Fruit fly (Drosophila melanogaster) whole organism, embryonic: ENCODE data around the gene CG15362.

Experiments used
- Blimp-1 ChIP-seq: fragments of 200-800 bp; sonication (Bioruptor generic); optimal IDR thresholded peaks from 3 replicates; lab custom pipeline; 2018; ENCODE audit warnings: missing biosample characterization, missing genetic modification characterization, mild to moderate bottlenecking, moderate library complexity, missing genetic modification reagents
- CG11398 ChIP-seq: fragments of 200-800 bp; sonication (Bioruptor generic); optimal IDR thresholded peaks from 2 replicates; lab custom pipeline; 2016; ENCODE audit warnings: missing biosample characterization, missing genetic modification characterization
- CG12299 ChIP-seq: fragments of 200-800 bp; sonication (Bioruptor generic); optimal IDR thresholded peaks from 2 replicates; lab custom pipeline; 2018; ENCODE audit warnings: missing biosample characterization, mild to moderate bottlenecking, missing genetic modification characterization
- CG14014 ChIP-seq: fragments of 200-800 bp; sonication (Bioruptor generic); IDR thresholded peaks from 2 replicates; pipeline ENCODE4 v1.3.6; 2022; ENCODE audit warnings: missing biosample characterization, missing genetic modification characterization
- CG17385 ChIP-seq: fragments of 200-800 bp; sonication (Bioruptor generic); optimal IDR thresholded peaks from 3 replicates; lab custom pipeline; 2018; ENCODE audit warnings: missing biosample characterization, mild to moderate bottlenecking, missing genetic modification characterization
- CG17802 ChIP-seq: fragments of 200-800 bp; sonication (Bioruptor generic); optimal IDR thresholded peaks from 2 replicates; lab custom pipeline; 2018; ENCODE audit warnings: missing biosample characterization, mild to moderate bottlenecking, missing genetic modification characterization, moderate library complexity
- CG17829 ChIP-seq: fragments of 200-800 bp; optimal IDR thresholded peaks from 2 replicates; lab custom pipeline; 2019; ENCODE audit warnings: missing biosample characterization, mild to moderate bottlenecking, missing genetic modification characterization, moderate library complexity
- CG1792 ChIP-seq: fragments of 200-800 bp; sonication (Bioruptor generic); optimal IDR thresholded peaks from 2 replicates; lab custom pipeline; 2016; ENCODE audit warnings: missing biosample characterization, missing genetic modification characterization
- CG18619 ChIP-seq: fragments of 200-800 bp; sonication (Bioruptor generic); optimal IDR thresholded peaks from 3 replicates; lab custom pipeline; 2017; ENCODE audit warnings: missing biosample characterization, mild to moderate bottlenecking, missing genetic modification characterization
- CG2199 ChIP-seq: fragments of 200-800 bp; sonication (Bioruptor generic); IDR thresholded peaks from 3 replicates; pipeline ENCODE4 v1.3.6; 2022; ENCODE audit warnings: missing biosample characterization, missing genetic modification characterization
- CG2712 ChIP-seq: fragments of 200-800 bp; optimal IDR thresholded peaks from 3 replicates; lab custom pipeline; 2019; ENCODE audit warnings: missing biosample characterization, mild to moderate bottlenecking, missing genetic modification characterization, moderate library complexity
- CG2875 ChIP-seq: fragments of 200-800 bp; sonication (Bioruptor generic); optimal IDR thresholded peaks from 2 replicates; lab custom pipeline; 2017; ENCODE audit warnings: missing biosample characterization, mild to moderate bottlenecking, missing genetic modification characterization, missing genetic modification reagents
- CG2889 ChIP-seq: fragments of 200-800 bp; sonication (Bioruptor generic); IDR thresholded peaks from 3 replicates; pipeline ENCODE4 v1.3.6; 2022; ENCODE audit warnings: missing biosample characterization, missing genetic modification characterization
- CG31388 ChIP-seq: fragments of 200-800 bp; sonication (Bioruptor generic); optimal IDR thresholded peaks from 2 replicates; lab custom pipeline; 2016; ENCODE audit warnings: missing biosample characterization, missing genetic modification characterization
- CG34224 ChIP-seq: fragments of 200-800 bp; sonication (Bioruptor generic); IDR thresholded peaks from 3 replicates; pipeline ENCODE4 v1.3.6; 2022; ENCODE audit warnings: missing biosample characterization, missing genetic modification characterization; ENCODE audit not compliant: partially characterized antibody
- CG34422 ChIP-seq: fragments of 200-800 bp; sonication (Bioruptor generic); IDR thresholded peaks from 3 replicates; pipeline ENCODE4 v1.3.6; 2022; ENCODE audit warnings: missing biosample characterization, missing genetic modification characterization
- CG4707 ChIP-seq: fragments of 200-800 bp; sonication (Bioruptor generic); optimal IDR thresholded peaks from 2 replicates; lab custom pipeline; 2018; ENCODE audit warnings: missing biosample characterization, mild to moderate bottlenecking, missing genetic modification characterization, moderate library complexity
- CG4730 ChIP-seq: fragments of 200-800 bp; sonication (Bioruptor generic); IDR thresholded peaks from 2 replicates; pipeline ENCODE4 v1.3.6; 2022; ENCODE audit warnings: missing biosample characterization, missing genetic modification characterization
- CG5245 ChIP-seq: fragments of 200-800 bp; sonication (Bioruptor generic); optimal IDR thresholded peaks from 3 replicates; lab custom pipeline; 2016; ENCODE audit warnings: missing biosample characterization, missing genetic modification characterization
- CG7556 ChIP-seq: fragments of 200-800 bp; sonication (Bioruptor generic); optimal IDR thresholded peaks from 2 replicates; lab custom pipeline; 2017; ENCODE audit warnings: missing biosample characterization, mild to moderate bottlenecking, missing genetic modification characterization
- CG7987 ChIP-seq: fragments of 200-800 bp; sonication (Bioruptor generic); optimal IDR thresholded peaks from 2 replicates; lab custom pipeline; 2018; ENCODE audit warnings: missing biosample characterization, mild to moderate bottlenecking, missing genetic modification characterization, moderate library complexity
- CG8765 ChIP-seq: fragments of 200-800 bp; sonication (Bioruptor generic); IDR thresholded peaks from 2 replicates; pipeline ENCODE4 v1.3.6; 2022; ENCODE audit warnings: missing biosample characterization, missing genetic modification characterization
- CG9876 ChIP-seq: fragments of 200-800 bp; sonication (Bioruptor generic); optimal IDR thresholded peaks from 2 replicates; lab custom pipeline; 2016; ENCODE audit warnings: missing biosample characterization, missing genetic modification characterization
- Dip2 ChIP-seq: fragments of 200-800 bp; sonication (Bioruptor generic); IDR thresholded peaks from 2 replicates; pipeline ENCODE4 v1.3.6; 2022; ENCODE audit warnings: missing biosample characterization, missing genetic modification characterization
- Doc2 ChIP-seq: fragments of 200-800 bp; sonication (Bioruptor generic); IDR thresholded peaks from 2 replicates; pipeline ENCODE4 v1.3.6; 2022; ENCODE audit warnings: missing biosample characterization, missing genetic modification characterization
- Dp ChIP-seq: fragments of 200-800 bp; sonication (Bioruptor generic); optimal IDR thresholded peaks from 2 replicates; lab custom pipeline; 2018; ENCODE audit warnings: missing biosample characterization, mild to moderate bottlenecking, missing genetic modification characterization, moderate library complexity
- Elba2 ChIP-seq: fragments of 200-800 bp; sonication (Bioruptor generic); optimal IDR thresholded peaks from 3 replicates; lab custom pipeline; 2016; ENCODE audit warnings: missing biosample characterization, missing genetic modification characterization
- Gug ChIP-seq: fragments of 200-800 bp; sonication (Bioruptor generic); IDR thresholded peaks from 4 replicates; pipeline ENCODE4 v1.3.6; 2022; ENCODE audit warnings: missing biosample characterization, missing genetic modification characterization
- Max ChIP-seq: fragments of 200-800 bp; sonication (Bioruptor generic); optimal IDR thresholded peaks from 2 replicates; lab custom pipeline; 2016; ENCODE audit warnings: missing biosample characterization, mild to moderate bottlenecking, missing genetic modification characterization
- Neu2 ChIP-seq: fragments of 200-800 bp; sonication (Bioruptor generic); optimal IDR thresholded peaks from 3 replicates; lab custom pipeline; 2016; ENCODE audit warnings: missing biosample characterization, missing genetic modification characterization, borderline replicate concordance
- Oaz ChIP-seq: fragments of 200-800 bp; sonication (Bioruptor generic); IDR thresholded peaks from 2 replicates; pipeline ENCODE4 v1.3.6; 2022; ENCODE audit warnings: missing biosample characterization, missing genetic modification characterization
- Pdp1 ChIP-seq, 2 experiments: fragments of 200-800 bp; sonication (Bioruptor generic); optimal IDR thresholded peaks; 3 replicates each; lab custom pipeline; 2016; ENCODE audit warnings: missing biosample characterization in 2 of 2, missing genetic modification characterization in 2 of 2, mild to moderate bottlenecking in 1 of 2, moderate library complexity in 1 of 2
- Sry-β ChIP-seq: fragments of 200-800 bp; sonication (Bioruptor generic); optimal IDR thresholded peaks from 2 replicates; lab custom pipeline; 2018; ENCODE audit warnings: missing biosample characterization, mild to moderate bottlenecking, missing genetic modification characterization, moderate library complexity
- Vsx1 ChIP-seq: fragments of 200-800 bp; sonication (Bioruptor generic); optimal IDR thresholded peaks from 2 replicates; lab custom pipeline; 2017; ENCODE audit warnings: missing biosample characterization, mild to moderate bottlenecking, missing genetic modification characterization, missing genetic modification reagents
- amos ChIP-seq: fragments of 200-800 bp; sonication (Bioruptor generic); IDR thresholded peaks from 2 replicates; pipeline ENCODE4 v1.3.6; 2022; ENCODE audit warnings: missing biosample characterization, missing genetic modification characterization; ENCODE audit not compliant: partially characterized antibody
- chif ChIP-seq, 2 experiments: fragments of 200-800 bp; sonication (Bioruptor generic); optimal IDR thresholded peaks; 3 replicates each; lab custom pipeline; 2016; ENCODE audit warnings: missing biosample characterization in 2 of 2, missing genetic modification characterization in 2 of 2
- corto ChIP-seq: fragments of 200-800 bp; sonication (Bioruptor generic); optimal IDR thresholded peaks from 2 replicates; lab custom pipeline; 2016; ENCODE audit warnings: missing biosample characterization, mild to moderate bottlenecking, missing genetic modification characterization, moderate library complexity
- insv ChIP-seq, 2 experiments: fragments of 200-800 bp; sonication (Bioruptor generic); optimal IDR thresholded peaks; 3 replicates each; lab custom pipeline; 2016 to 2018; ENCODE audit warnings: missing biosample characterization in 2 of 2, missing genetic modification characterization in 2 of 2
- jing ChIP-seq: fragments of 200-800 bp; sonication (Bioruptor generic); optimal IDR thresholded peaks from 2 replicates; lab custom pipeline; 2018; ENCODE audit warnings: missing biosample characterization, mild to moderate bottlenecking, missing genetic modification characterization
- maf-S ChIP-seq: fragments of 200-800 bp; sonication (Bioruptor generic); optimal IDR thresholded peaks from 2 replicates; lab custom pipeline; 2016; ENCODE audit warnings: missing biosample characterization, missing genetic modification characterization
- p53 ChIP-seq: fragments of 200-800 bp; sonication (Bioruptor generic); optimal IDR thresholded peaks from 2 replicates; lab custom pipeline; 2016; ENCODE audit warnings: missing biosample characterization, missing genetic modification characterization
- pfk ChIP-seq: fragments of 200-800 bp; sonication (Bioruptor generic); optimal IDR thresholded peaks from 2 replicates; lab custom pipeline; 2018; ENCODE audit warnings: missing biosample characterization, mild to moderate bottlenecking, missing genetic modification characterization, moderate library complexity
- repo ChIP-seq: fragments of 200-800 bp; sonication (Bioruptor generic); optimal IDR thresholded peaks from 2 replicates; lab custom pipeline; 2016; ENCODE audit warnings: missing biosample characterization, missing genetic modification characterization
- sisA ChIP-seq: fragments of 200-800 bp; sonication (Bioruptor generic); IDR thresholded peaks from 2 replicates; pipeline ENCODE4 v1.3.6; 2022; ENCODE audit warnings: missing biosample characterization, missing genetic modification characterization
- sqz ChIP-seq: fragments of 200-800 bp; sonication (Bioruptor generic); optimal IDR thresholded peaks from 3 replicates; lab custom pipeline; 2018; ENCODE audit warnings: missing biosample characterization, mild to moderate bottlenecking, missing genetic modification characterization
- sr ChIP-seq: fragments of 200-800 bp; sonication (Bioruptor generic); IDR thresholded peaks from 3 replicates; pipeline ENCODE4 v1.3.6; 2022; ENCODE audit warnings: missing biosample characterization, missing genetic modification characterization
- stwl ChIP-seq: fragments of 200-800 bp; sonication (Bioruptor generic); optimal IDR thresholded peaks from 3 replicates; lab custom pipeline; 2018; ENCODE audit warnings: missing biosample characterization, mild to moderate bottlenecking, missing genetic modification characterization, moderate library complexity
- tap ChIP-seq: fragments of 200-800 bp; optimal IDR thresholded peaks from 3 replicates; lab custom pipeline; 2019; ENCODE audit warnings: missing biosample characterization, mild to moderate bottlenecking, missing genetic modification characterization, moderate library complexity
- wor ChIP-seq: fragments of 200-800 bp; sonication (Bioruptor generic); IDR thresholded peaks from 2 replicates; pipeline ENCODE4 v1.3.6; 2022; ENCODE audit warnings: missing biosample characterization, missing genetic modification characterization
- yki ChIP-seq: fragments of >200 bp; optimal IDR thresholded peaks from 3 replicates; lab custom pipeline; 2018

Gene CG15362

DNA sequence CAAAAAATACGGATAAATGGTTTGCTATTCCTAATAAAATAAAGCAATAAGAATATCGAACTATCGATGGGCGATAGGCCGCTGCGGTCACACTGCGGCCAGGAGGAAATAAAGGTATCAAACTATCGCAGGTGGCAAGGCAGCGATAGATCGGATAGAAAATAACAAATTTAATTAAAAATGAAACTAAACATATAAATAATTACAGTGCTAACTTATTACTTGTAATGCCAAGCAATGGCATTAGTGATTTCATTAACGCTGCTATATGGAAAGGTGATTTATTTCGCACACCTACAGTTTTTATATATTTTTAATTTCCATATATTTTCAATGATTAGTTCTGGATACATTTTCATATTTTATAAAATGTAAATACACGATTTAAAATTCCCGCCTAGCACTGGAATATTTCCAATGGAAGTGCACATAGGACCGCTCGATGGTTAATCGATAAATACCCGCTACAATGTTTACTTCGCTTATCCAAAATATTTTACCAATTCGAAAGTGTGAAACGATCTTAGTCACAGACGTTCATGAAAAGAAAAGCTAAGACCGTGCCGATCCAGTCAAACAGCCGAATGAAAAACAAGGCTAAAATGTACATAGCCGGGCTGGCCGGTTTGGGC, at the start of gene CG15362, which contains the start of gene CG15356 (continued):
- TF ChIP-seq chif (GFP tag; optimal IDR thresholded peaks at IDR 0.05; lab: Kevin White, UChicago) = no peak
- peak; percentile 59 for TF ChIP-seq CG2712 (tag; lab: Kevin White, UChicago)
- no peak for TF ChIP-seq CG17385 (GFP tag; lab: Kevin White, UChicago)
- TF ChIP-seq CG9876 (GFP tag; lab: Kevin White, UChicago) = peak; percentile 19
- TF ChIP-seq Vsx1 (GFP tag; lab: Kevin White, UChicago) = no peak
- TF ChIP-seq wor = no peak
- TF ChIP-seq Pdp1 (GFP tag; optimal IDR thresholded peaks at IDR 0.05; lab: Kevin White, UChicago) = peak in 1 of 2 experiments; percentile 27
- TF ChIP-seq CG31388 (GFP tag; lab: Kevin White, UChicago) = no peak
- peak; percentile 38 for TF ChIP-seq CG18619 (GFP tag; lab: Kevin White, UChicago)
- no peak for TF ChIP-seq CG1792
- TF ChIP-seq Oaz (GFP tag; lab: Robert Waterston, UW) = no peak
- peak; percentile 68 for TF ChIP-seq stwl
- TF ChIP-seq corto = no peak
- TF ChIP-seq CG4730 (GFP tag; lab: Robert Waterston, UW) = no peak
- TF ChIP-seq pfk (GFP tag; lab: Kevin White, UChicago) = no peak
- TF ChIP-seq CG14014 (GFP tag; lab: Robert Waterston, UW) = no peak
- no peak for TF ChIP-seq CG4707
- TF ChIP-seq CG17802 (tag; lab: Kevin White, UChicago) = no peak
- no peak for TF ChIP-seq tap (tag; lab: Kevin White, UChicago)
- peak; percentile 60; the same call in 1 of the 4 replicates for TF ChIP-seq Gug (GFP tag; lab: Robert Waterston, UW)
- TF ChIP-seq CG2875 = peak; percentile 4
- no peak for TF ChIP-seq sr (GFP tag; lab: Robert Waterston, UW)
- no peak for TF ChIP-seq sqz
- TF ChIP-seq maf-S (GFP tag; lab: Kevin White, UChicago) = no peak
- peak; percentile 99 for TF ChIP-seq amos (GFP tag; lab: Robert Waterston, UW)
- no peak for TF ChIP-seq Blimp-1 (GFP tag; lab: Kevin White, UChicago)
- no peak for TF ChIP-seq CG12299 (tag; lab: Kevin White, UChicago)
- no peak for TF ChIP-seq repo (GFP tag; lab: Kevin White, UChicago)
- TF ChIP-seq CG7987 (GFP tag; lab: Kevin White, UChicago) = peak; percentile 34
- TF ChIP-seq CG7556 = no peak
- no peak for TF ChIP-seq Neu2
- no peak for TF ChIP-seq CG5245 (GFP tag; lab: Kevin White, UChicago)
- TF ChIP-seq Max (GFP tag; lab: Kevin White, UChicago) = peak; percentile 55
- peak; percentile 41; the same call in 1 of the 2 replicates for TF ChIP-seq CG8765 (GFP tag; lab: Robert Waterston, UW)
- TF ChIP-seq Doc2 = no peak
- TF ChIP-seq insv (GFP tag; optimal IDR thresholded peaks at IDR 0.05; lab: Kevin White, UChicago) = peak in 1 of 2 experiments; percentile 71
- TF ChIP-seq p53 (GFP tag; lab: Kevin White, UChicago) = no peak
- TF ChIP-seq Sry-β = no peak
- TF ChIP-seq sisA = no peak; the same call in 1 of the 2 replicates
- TF ChIP-seq CG17829 = peak; percentile 19
- TF ChIP-seq Dp (GFP tag; lab: Kevin White, UChicago) = peak; percentile 65
- TF ChIP-seq CG2889 (GFP tag; lab: Robert Waterston, UW) = no peak
- TF ChIP-seq CG11398 = no peak
- no peak for TF ChIP-seq Dip2 (GFP tag; lab: Robert Waterston, UW)
- TF ChIP-seq CG2199 = no peak
- peak; percentile 98 for TF ChIP-seq CG34224 (GFP tag; lab: Robert Waterston, UW)
- 0 out of 3 replicates have a peak, but pooled peaks have one; percentile 32 for TF ChIP-seq CG34422 (GFP tag; lab: Robert Waterston, UW)
- no peak for TF ChIP-seq yki
- TF ChIP-seq Elba2 (GFP tag; lab: Kevin White, UChicago) = peak; percentile 96
- no peak for TF ChIP-seq jing (GFP tag; lab: Kevin White, UChicago)
